Fruit fly (Drosophila melanogaster) ovary, adult (tissue): ENCODE measurements around the gene rgn.
A peak's percentile ranks its signal among the peaks of the same experiment; 100 is the strongest.

ENCODE experiments used
- CG17801 ChIP-seq: fragments of 200-800 bp; optimal IDR thresholded peaks from 2 replicates; lab custom pipeline; 2019; ENCODE audit warnings: missing biosample characterization, mild to moderate bottlenecking, missing genetic modification characterization, moderate library complexity; ENCODE audit not compliant: partially characterized antibody

rgn gene

DNA sequence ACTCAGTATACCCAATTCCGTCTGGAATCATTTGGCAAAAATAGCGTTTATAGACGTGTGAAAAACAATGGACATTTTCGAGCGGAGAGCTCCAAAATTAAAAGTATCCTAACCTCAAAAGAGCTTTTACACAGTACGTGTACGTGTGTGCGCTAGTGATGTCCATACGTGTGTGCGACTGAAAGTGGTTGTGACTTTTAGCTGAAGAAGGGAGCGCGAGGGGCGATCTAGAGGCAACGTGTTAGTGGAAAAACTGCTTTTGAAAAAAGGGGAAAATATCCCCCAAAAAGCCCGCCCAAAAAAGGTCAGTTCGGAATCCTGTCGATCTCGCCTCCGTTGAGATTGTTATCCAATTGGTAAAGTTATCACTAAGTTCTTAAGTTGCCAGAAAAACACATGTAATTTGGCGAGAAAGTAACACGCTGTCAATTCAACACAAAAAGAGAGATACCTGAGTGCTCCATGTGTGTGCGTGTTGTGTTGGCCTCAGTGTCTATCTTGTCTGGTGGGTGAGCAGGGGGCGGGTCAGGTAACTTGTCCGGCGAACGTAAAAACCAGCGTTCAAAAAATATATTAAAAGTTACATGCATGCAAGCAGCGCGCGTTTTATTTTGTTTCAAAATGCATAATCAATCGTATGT is 51.6 kb downstream of the rgn start:
- TF ChIP-seq CG17801 (GFP tag; lab: Kevin White, UChicago) = no peak

DNA sequence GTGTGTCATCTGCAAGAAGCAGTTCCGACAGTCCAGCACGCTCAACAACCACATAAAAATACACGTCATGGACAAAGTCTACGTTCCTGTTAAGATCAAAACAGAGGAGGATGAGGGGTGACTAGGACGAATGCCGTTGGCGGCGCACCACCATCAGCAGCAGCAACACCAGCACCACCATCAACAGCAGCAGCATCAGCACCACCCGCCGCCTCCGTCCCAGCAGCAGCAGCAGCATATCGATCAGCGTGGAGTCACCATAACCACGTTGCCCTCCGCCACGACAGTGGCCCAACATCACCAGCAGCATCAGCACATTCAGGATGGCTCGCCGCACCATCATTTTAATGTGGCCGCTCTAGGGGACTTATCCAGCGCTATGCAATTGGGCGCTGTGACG is 53.8 kb downstream of the rgn start:
- no peak for TF ChIP-seq CG17801 (GFP tag; lab: Kevin White, UChicago)

DNA sequence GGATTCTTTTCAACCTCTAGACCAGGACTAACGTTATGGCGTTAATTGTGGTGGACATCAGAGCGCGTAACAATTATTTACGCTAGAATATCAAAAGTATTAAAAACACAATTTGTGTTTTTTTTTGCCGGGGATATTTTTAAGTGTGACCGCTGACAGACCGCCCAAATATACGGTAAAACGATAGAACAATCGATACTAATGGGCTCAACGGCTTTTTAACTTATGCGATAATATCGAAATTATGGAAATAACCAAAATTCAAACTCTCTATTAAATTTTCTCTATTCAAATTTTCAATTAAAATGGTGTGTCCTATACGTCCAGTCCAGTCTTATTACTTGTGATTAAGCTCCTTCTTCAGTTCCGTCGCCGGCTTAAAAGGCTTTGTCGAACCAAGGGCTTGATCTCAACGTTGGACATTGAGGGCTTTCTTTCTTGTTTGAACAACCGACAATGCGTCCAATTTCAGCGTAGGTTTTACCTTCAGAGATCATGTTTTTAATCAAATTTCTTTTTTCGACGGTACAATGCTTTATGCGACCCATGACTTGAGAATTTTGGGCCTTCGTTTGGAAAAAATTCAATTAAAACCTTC is 59.0 kb downstream of the rgn start, which contains the start of gene CG5664:
TSS of gene CG5664 (minus strand) at position 148 of the 598 bp plus-strand sequence.
- no peak for TF ChIP-seq CG17801 (GFP tag; lab: Kevin White, UChicago)

DNA sequence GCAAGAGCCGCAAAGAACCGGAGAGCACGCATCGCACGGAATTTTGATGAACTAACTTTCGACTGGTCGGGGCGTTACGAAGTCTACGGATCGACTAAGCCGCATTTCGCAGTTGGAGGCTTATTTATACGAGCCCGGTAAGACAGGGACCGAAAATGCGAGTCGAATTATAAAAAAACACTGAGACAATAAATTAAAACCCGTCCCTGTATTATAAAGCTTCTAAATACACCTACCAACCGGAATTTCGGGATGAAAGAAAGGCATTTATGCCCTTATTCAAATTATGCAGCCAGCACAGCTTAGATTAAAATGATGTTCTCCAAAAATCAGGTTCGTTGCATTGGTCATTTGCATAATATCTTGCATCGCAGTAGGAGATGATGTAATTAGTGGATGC is 62.4 kb downstream of the rgn start, which contains the start of gene Alp1:
TSS of gene Alp1 (minus strand) at position 101 of the 400 bp plus-strand sequence.
- TF ChIP-seq CG17801 (GFP tag; lab: Kevin White, UChicago) = no peak

DNA sequence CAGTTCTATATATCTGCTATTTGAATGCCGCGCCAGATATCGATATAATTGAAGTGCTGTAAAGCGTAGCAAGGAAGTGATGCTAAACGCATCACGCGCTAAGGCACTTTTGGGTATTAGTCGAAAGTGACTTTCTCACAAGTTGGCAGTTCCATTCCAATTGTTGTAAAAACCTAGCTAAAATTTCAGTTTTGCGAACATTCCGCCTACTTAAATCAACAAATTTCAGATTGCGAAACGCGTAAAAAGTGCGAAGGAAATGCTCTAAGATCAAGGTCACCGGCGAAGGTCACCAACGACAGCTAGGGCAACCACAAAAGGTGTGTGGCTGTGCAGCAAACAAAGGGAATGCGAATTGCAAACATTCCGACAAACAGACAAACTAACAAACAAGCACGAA is 63.4 kb downstream of the rgn start, which contains the start of gene Syx7:
TSS of gene Syx7 (plus strand) at position 131 of the 400 bp plus-strand sequence.
- peak; percentile 39 for TF ChIP-seq CG17801 (GFP tag; lab: Kevin White, UChicago)

DNA sequence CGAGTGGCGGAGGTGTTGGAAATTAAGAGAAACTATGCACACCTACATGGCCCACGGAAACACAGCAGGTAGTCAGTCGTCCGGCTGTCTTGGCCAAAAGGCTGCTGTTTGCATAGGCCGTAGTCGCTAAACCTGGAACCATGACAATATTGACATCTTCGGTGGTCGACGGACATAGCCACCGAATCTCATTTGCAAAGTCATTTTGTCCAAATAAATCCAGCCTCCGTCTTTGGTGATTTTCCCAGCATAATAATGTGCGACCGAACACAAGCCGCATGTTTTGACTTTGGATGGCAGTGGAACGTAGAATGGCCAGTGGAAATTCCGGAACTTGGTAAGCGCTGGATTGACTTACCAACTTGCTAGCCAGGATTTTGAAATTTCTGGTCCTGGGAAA is 67.0 kb downstream of the rgn start:
- TF ChIP-seq CG17801 (GFP tag; lab: Kevin White, UChicago) = no peak

DNA sequence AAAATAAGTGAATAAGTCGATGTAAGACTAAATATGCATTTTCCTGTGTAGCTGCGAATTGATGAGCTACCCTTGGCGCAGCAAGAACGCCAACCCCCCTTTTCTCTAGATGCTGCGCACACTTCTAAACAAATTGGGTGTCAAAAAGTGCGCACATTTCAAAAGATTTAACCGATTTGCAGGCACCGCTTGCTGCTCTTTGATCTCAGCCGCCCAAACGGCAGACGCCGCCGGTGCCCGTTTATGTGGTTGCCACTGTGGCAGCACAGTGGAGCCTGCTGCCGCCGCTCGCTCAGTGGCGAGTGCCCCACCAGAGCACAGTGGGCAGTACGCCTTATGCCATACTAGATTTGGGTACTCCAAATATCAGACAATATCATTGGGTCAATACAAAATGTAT is 68.2 kb downstream of the rgn start:
- no peak for TF ChIP-seq CG17801 (GFP tag; lab: Kevin White, UChicago)

DNA sequence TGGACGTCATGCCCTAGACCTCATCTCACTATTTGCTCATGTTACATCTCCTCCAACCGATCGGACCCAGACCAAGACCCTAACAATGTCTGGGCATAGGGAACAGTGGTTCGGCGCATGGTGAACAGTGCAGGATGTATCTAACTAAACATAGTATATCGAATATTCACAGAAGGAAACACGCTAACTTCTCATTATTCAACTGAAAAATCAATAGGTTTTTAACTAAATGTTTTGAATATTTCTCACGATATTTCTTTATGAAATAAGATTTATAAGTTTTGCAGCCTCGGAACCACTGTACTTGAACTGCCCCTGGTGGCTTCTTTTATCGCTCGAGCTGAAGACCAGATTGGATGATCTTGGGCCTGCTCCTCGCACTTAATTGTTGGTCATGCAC is 71.3 kb downstream of the rgn start:
- no peak for TF ChIP-seq CG17801 (GFP tag; lab: Kevin White, UChicago)

DNA sequence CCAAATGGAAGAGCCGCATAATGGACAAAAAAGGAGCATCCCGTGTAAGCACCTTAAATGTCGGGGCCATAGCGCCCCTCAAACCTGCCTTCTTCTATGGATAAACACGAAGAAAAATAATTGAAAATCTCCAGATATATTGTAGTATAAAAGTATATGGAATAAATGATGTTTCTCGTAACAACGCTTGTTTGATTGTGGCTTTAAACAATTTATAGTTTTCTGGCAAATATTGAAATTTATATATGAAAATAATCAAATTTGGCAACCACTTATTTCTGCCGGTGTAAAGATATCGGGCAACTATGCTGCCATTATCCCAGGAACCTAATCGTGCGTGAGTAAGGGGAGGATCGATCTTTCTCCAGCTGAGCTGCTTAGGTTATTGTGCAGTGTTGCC is 72.9 kb downstream of the rgn start:
- TF ChIP-seq CG17801 (GFP tag; lab: Kevin White, UChicago) = no peak

DNA sequence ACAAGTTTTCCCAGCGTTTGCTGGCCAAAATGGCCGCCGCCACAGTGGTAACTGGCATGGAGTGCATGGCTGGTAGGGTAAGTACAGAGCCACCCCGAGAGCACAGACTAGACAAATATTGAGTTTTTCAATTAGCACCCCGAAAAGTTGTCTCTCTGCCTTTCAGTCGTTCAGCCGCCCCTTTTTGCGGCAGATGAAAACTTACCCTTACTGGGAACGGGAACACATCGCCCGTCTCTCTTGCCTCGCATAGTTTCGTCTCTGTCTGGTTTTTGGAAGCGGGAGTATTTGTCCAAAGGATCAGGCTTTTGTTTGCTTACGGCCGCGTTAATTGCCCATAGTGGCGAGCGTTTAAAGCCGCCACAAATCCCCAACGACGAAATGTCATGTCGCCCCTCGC is 76.4 kb downstream of the rgn start:
- no peak for TF ChIP-seq CG17801 (GFP tag; lab: Kevin White, UChicago)

DNA sequence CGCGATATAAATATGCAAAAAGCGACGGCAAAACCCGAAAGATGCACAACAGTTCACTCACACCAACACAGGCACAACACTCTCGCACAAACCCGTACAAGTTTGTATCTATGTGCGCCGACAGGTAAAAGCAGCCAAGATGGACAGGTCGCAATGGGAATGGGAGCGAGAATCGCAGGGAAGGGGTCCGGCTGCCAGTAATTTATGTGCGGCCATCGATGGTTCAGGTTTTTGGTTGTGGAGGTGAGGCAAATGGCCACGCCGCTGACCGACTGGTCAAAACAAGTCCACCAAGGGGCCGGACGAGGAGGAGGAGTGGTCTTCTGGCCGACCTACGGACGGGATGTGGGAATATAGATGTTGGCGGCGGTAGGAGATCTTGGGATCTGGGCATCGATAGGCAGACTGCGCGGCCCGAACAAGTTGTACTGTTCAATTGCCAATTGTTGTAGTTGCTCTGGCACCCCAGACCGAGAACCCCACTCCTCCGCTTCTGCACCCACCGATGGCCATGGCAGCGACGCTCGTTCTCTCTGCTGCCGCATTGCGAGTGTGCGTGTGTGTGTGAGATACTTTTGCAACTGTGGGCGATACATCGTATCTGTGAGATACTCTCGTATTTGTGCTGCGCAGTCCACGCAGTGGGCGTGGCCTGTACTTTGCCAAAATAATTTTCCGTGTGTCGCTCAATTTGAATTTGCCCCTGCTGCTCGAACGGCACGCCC is 78.0 kb downstream of the rgn start:
- TF ChIP-seq CG17801 (GFP tag; lab: Kevin White, UChicago) = no peak

DNA sequence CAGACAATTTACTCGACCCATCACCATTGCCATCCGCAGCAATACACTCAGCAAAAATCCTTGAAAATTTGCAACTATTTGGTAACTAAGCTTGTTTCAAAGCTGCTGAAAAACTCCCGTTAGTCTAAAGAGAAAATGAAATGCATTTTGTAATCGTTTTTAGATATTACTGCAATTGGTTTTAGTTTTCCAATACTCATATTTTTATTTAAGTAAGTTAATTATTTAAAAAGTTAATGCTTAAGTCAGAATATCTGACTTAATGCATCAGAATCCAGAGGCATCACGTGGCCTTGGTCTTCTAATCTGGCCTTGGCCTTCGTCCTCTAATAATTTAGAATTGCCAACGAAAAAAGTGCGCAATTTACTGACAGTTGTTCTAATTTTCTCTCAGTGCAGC is 80.6 kb downstream of the rgn start:
- no peak for TF ChIP-seq CG17801 (GFP tag; lab: Kevin White, UChicago)

DNA sequence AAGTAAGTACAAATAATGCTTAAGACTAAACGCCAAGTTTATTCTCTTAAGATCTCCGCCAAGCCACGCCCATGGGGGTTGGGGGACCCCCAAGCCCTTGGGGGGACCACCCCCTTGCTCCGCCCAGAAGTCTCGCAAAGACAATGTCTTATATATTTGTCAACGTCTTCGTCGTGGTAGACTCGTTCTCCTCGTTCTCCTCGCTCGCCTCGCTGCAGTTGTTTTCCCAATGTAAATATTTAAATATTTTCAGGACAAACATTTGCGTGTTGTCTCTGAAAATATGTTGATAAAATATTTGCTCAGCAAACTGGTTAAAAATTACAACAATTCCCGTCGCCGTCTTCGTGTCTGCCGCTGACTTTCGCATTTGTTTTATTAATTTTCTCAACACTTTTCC is 81.9 kb downstream of the rgn start:
- TF ChIP-seq CG17801 (GFP tag; lab: Kevin White, UChicago) = no peak

DNA sequence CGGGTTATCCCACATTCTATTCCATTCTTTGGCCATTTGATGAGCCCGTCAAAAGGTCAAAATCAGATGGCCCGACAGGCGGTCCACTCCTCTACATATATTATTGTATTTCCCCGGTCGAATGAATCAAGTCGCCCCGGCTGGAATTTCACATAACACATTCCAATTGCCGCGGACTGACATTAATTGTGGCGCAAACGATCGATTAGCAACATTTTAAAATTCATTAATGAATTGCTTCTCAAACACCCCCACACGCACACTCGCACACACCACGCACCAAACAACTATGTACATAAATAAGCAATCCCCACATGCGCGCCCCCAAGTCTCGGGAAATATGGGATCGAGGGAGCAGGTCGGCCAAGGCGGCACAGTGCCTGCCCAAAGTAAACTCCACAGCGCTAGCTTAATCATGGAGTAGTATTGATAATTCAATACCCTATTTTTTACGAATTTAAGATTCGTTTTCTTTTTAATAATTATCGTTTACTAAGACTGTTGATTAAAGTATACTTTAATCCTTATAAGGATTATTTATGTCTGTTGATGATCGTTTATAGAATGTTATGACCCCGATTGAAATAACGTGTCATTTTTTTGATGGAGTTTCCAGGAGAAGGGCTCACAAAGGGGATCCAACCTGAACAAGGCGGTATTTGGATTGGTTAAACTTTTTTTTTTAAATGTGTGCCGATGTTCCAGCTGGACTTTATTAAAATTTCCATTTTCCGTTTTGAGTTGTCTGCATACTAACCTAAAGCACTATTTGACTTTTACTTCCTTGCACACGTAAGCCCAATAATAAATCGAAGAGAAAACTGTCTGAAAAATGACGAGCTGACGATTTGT is 83.2 kb downstream of the rgn start:
- TF ChIP-seq CG17801 (GFP tag; lab: Kevin White, UChicago) = no peak

DNA sequence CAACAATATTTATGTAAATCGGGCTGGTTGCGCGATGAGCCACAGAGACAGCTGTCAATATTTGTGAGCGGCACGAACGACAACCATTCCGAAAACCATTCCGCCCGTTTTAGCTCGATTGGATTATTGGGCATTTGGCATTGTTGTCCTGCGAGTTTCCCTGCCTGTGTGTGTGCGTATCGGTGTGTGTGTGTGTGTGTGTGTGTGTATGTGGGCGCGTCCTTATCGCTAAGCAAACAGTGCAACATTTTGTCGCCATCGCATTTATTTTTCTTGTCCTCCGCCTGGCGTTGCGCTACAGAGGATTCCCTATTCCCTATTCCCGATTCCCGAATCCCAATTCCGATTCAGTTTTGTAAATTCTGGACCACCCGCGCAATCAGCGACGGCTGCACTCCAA is 89.6 kb downstream of the rgn start:
- no peak for TF ChIP-seq CG17801 (GFP tag; lab: Kevin White, UChicago)
